Worm (Caenorhabditis elegans): ENCODE data around the gene cdc-25.2.

ce11 chrV:1574599-1574998 is 7.7 kb downstream of the cdc-25.2 start:
- no peak for TF ChIP-seq him-1 (tag; optimal IDR thresholded peaks at IDR 0.05)
- TF ChIP-seq snpc-4 (GFP tag; optimal IDR thresholded peaks at IDR 0.05) = no peak
- no peak for TF ChIP-seq snpc-4 (tag; optimal IDR thresholded peaks at IDR 0.05)
- TF ChIP-seq F39B2.1 (GFP tag; IDR thresholded peaks at IDR 0.05) = no peak
- no peak for TF ChIP-seq ztf-22 (GFP tag; optimal IDR thresholded peaks at IDR 0.05)
- TF ChIP-seq C17E4.6 (GFP tag; IDR thresholded peaks at IDR 0.05) = no peak
- TF ChIP-seq ekl-4 (GFP tag; IDR thresholded peaks at IDR 0.05) = no peak
- TF ChIP-seq cebp-1 (GFP tag; IDR thresholded peaks at IDR 0.05) = no peak
- no peak for TF ChIP-seq cebp-1 (tag; optimal IDR thresholded peaks at IDR 0.05)
- TF ChIP-seq dpff-1 (tag; optimal IDR thresholded peaks at IDR 0.05) = no peak
- no peak for TF ChIP-seq lin-40 (tag; optimal IDR thresholded peaks at IDR 0.05)
- TF ChIP-seq ZK185.1 (tag; optimal IDR thresholded peaks at IDR 0.05; ENCODE audit: poor library complexity, severe bottlenecking) = no peak
- TF ChIP-seq egl-44 (GFP tag; IDR thresholded peaks at IDR 0.05) = no peak
